Worm (Caenorhabditis elegans): Measurements from ENCODE around the gene K07B1.4.

K07B1.4 gene

DNA sequence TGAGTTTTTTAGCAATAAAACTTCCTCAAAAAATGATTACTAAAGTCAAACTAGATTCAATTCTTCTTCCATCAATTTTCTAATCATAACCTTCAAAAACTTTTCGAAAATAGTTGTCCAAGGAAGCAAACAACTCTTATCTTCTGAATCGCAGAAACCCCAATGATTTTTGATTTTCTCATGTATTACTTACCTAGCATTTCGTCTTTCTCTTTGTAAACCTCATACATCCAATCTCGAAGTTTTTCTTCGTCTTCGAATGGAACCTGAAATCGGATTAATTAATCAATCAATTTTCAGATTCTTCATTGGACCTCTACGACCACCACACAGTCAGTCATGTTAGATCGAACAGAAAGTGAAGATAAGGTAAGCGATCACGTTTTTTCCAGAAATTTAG, at the start of gene K07B1.4:
Gene K07B1.4 (plus strand): TSS at position 301 of the 400 bp plus-strand sequence.
- no peak for TF ChIP-seq Y53G8AR.9 (GFP tag; conservative IDR thresholded peaks at IDR 0.05)
- no peak for TF ChIP-seq gei-17 (GFP tag; optimal IDR thresholded peaks at IDR 0.05)
- TF ChIP-seq B0019.2 (GFP tag; conservative IDR thresholded peaks at IDR 0.05): no peak
- no peak for TF ChIP-seq cebp-2 (GFP tag; IDR thresholded peaks at IDR 0.05)
- TF ChIP-seq pbrm-1 (GFP tag; IDR thresholded peaks at IDR 0.05): no peak
- no peak for TF ChIP-seq hlh-26 (GFP tag; conservative IDR thresholded peaks at IDR 0.05)

DNA sequence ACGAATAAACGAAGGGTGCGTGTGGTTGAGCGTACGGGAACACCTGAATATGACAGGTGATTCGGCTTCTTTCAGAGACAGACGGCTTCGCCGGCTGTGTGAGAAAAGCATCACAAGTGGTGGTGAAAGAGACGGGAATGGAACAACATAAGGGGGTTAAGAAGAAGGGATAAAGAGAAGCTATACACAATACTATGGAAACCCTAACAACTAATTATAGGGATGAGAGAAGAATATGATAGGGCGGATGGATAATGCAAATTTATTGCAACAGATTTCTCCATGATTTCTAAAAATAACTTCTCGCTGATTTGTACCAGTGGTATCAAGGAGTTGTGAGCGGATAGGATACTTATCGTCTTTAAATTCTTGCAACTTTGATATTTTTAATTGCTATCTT, 46.7 kb upstream of the K07B1.4 start, which contains the start of gene hlh-10:
Gene hlh-10 (minus strand): TSS at position 101 of the 400 bp plus-strand sequence.
- TF ChIP-seq Y56A3A.18 (GFP tag; IDR thresholded peaks at IDR 0.05): no peak
- TF ChIP-seq fkh-3 (tag; optimal IDR thresholded peaks at IDR 0.05): no peak
- TF ChIP-seq F52B5.7 (tag; optimal IDR thresholded peaks at IDR 0.05): no peak
- TF ChIP-seq tbx-9 (tag; optimal IDR thresholded peaks at IDR 0.05; ENCODE audit: borderline replicate concordance): no peak
- TF ChIP-seq aptf-3 (GFP tag; IDR thresholded peaks at IDR 0.05): no peak

DNA sequence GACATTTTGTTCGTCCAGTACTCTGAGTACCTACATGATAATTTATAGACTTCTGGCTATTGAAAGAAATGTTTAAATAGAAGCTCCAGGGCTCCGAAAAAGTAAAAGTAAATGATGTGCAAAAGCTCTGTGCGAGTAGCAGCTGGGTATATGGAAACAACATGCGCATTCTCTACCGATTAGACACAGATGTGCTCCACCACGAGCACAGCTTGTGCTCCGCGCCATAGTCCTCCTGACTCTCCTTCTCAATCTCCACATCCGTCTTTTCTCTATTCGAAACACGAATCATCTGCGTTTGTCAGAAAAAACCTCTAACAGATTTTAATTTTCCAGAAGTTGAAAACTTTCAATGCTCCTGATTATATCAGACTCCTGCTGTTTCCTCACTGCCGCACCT, 45.3 kb upstream of the K07B1.4 start:
- no peak for TF ChIP-seq chd-7 (tag; optimal IDR thresholded peaks at IDR 0.05)
- TF ChIP-seq dpff-1 (tag; optimal IDR thresholded peaks at IDR 0.05): no peak
- TF ChIP-seq unc-130 (GFP tag; optimal IDR thresholded peaks at IDR 0.05): no peak
- no peak for TF ChIP-seq efl-1 (GFP tag; optimal IDR thresholded peaks at IDR 0.05)
- no peak for TF ChIP-seq F23B12.7 (tag; optimal IDR thresholded peaks at IDR 0.05; ENCODE audit: insufficient read depth)
- TF ChIP-seq D2030.7 (GFP tag; IDR thresholded peaks at IDR 0.05): no peak
- TF ChIP-seq pha-4 (tag; optimal IDR thresholded peaks at IDR 0.05): no peak
- TF ChIP-seq mes-4 (tag; optimal IDR thresholded peaks at IDR 0.05): no peak
- no peak for TF ChIP-seq akir-1 (GFP tag; optimal IDR thresholded peaks at IDR 0.05)

ce11 chrV:9287460-9287859, 41.3 kb upstream of the K07B1.4 start, which contains the start of gene lron-2:
Gene lron-2 (minus strand): TSS chrV:9287560.
- TF ChIP-seq unc-62 (GFP tag; optimal IDR thresholded peaks at IDR 0.05) (no peak), zfh-2 (GFP tag; conservative IDR thresholded peaks at IDR 0.05) (0 out of 2 replicates have a peak, but pooled peaks have one; percentile 27), B0035.1 (tag; optimal IDR thresholded peaks at IDR 0.05) (no peak), madf-10 (tag; optimal IDR thresholded peaks at IDR 0.05) (no peak), F49E8.2 (tag; optimal IDR thresholded peaks at IDR 0.05; ENCODE audit: insufficient read depth) (no peak), C17E4.6 (GFP tag; IDR thresholded peaks at IDR 0.05) (no peak)

DNA sequence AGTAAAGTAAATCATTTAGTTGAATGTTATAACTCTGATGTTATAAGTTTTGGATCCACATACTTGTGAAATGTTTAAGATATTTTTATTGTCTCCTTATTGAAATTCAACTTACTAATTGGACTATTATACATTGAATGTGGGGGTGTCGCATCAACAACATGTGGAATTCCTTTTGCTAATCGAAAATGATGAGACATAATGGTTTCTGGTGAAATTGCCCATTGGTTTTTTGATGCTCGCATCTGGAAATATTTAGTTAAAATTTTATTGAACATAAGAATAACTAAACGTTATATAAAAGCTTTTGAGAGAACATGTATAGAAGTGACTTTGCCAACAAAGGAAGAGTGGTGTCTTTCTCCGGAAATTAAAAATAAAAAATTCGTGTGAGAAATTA, 36.9 kb upstream of the K07B1.4 start, which contains the start of gene ZK682.7:
Gene ZK682.7 (minus strand): TSS at position 247 of the 400 bp plus-strand sequence.
- TF ChIP-seq Y79H2A.3 (GFP tag; conservative IDR thresholded peaks at IDR 0.05) (no peak), efl-1 (GFP tag; optimal IDR thresholded peaks at IDR 0.05) (no peak), F57A8.1 (GFP tag; optimal IDR thresholded peaks at IDR 0.05) (no peak), die-1 (tag; optimal IDR thresholded peaks at IDR 0.05) (no peak), F22D6.2 (tag; optimal IDR thresholded peaks at IDR 0.05) (no peak), lin-54 (GFP tag; optimal IDR thresholded peaks at IDR 0.05) (no peak), snpc-1.3 (tag; optimal IDR thresholded peaks at IDR 0.05; ENCODE audit: insufficient read depth) (no peak), lir-1 (GFP tag; conservative IDR thresholded peaks at IDR 0.05) (no peak), T07F8.4 (tag; optimal IDR thresholded peaks at IDR 0.05) (no peak), ztf-18 (tag; optimal IDR thresholded peaks at IDR 0.05) (no peak), egrh-3 (GFP tag; IDR thresholded peaks at IDR 0.05) (no peak), ztf-6 (GFP tag; IDR thresholded peaks at IDR 0.05) (no peak), ZK185.1 (tag; optimal IDR thresholded peaks at IDR 0.05; ENCODE audit: poor library complexity, severe bottlenecking) (no peak), egl-18 (GFP tag; IDR thresholded peaks at IDR 0.05) (no peak), F57C9.4 (tag; optimal IDR thresholded peaks at IDR 0.05) (no peak), ztf-3 (GFP tag; optimal IDR thresholded peaks at IDR 0.05) (no peak), lsl-1 (GFP tag; optimal IDR thresholded peaks at IDR 0.05) (no peak), ztf-25 (GFP tag; IDR thresholded peaks at IDR 0.05) (no peak), madf-6 (GFP tag; IDR thresholded peaks at IDR 0.05) (no peak)

Data from whole organism, young adult.